Worm (Caenorhabditis elegans) whole organism, L4 larva: Measurements from ENCODE around the gene ZC155.2.

Experiments
- F10B5.3 ChIP-seq: sonication (generic microtip); optimal IDR thresholded peaks from 2 replicates; lab custom pipeline; 2016; ENCODE audit warnings: mild to moderate bottlenecking, missing genetic modification characterization, missing compliant biosample characterization
- F26F4.8 ChIP-seq: fragments of 200-800 bp; sonication (Bioruptor generic); conservative IDR thresholded peaks from 2 replicates; pipeline ENCODE4 v1.3.6; 2022; ENCODE audit warnings: missing genetic modification characterization, missing compliant biosample characterization
- F44E2.7 ChIP-seq: fragments of 200-800 bp; sonication (Bioruptor generic); IDR thresholded peaks from 2 replicates; pipeline ENCODE4 v2.1.2; 2022; ENCODE audit warnings: missing genetic modification characterization, missing compliant biosample characterization
- T26A8.4 ChIP-seq: fragments of 200-800 bp; sonication (Bioruptor generic); IDR thresholded peaks from 2 replicates; pipeline ENCODE4 v1.3.6; 2022; ENCODE audit warnings: missing genetic modification characterization, missing compliant biosample characterization
- Y105C5A.15 ChIP-seq: fragments of 200-800 bp; sonication (Bioruptor generic); IDR thresholded peaks from 2 replicates; pipeline ENCODE4 v1.3.6; 2022; ENCODE audit warnings: missing genetic modification characterization, missing compliant biosample characterization
- Y5F2A.4 ChIP-seq: fragments of 200-800 bp; sonication (Bioruptor generic); optimal IDR thresholded peaks from 2 replicates; lab custom pipeline; 2018; ENCODE audit warnings: mild to moderate bottlenecking, missing genetic modification characterization, missing compliant biosample characterization
- ZK337.2 ChIP-seq: fragments of 200-800 bp; sonication (Bioruptor generic); IDR thresholded peaks from 2 replicates; pipeline ENCODE4 v1.3.6; 2022; ENCODE audit warnings: missing genetic modification reagents, missing genetic modification characterization, missing compliant biosample characterization
- ZK546.5 ChIP-seq, 2 experiments: sonication (generic microtip); optimal IDR thresholded peaks; 2 replicates each; lab custom pipeline; 2017; ENCODE audit warnings: missing biosample characterization in 2 of 2, missing genetic modification characterization in 2 of 2
- aly-2 ChIP-seq: sonication (generic microtip); optimal IDR thresholded peaks from 2 replicates; lab custom pipeline; 2018; ENCODE audit warnings: missing biosample characterization, missing genetic modification characterization
- ama-1 ChIP-seq: fragments of 150-350 bp; optimal IDR thresholded peaks from 2 replicates; lab custom pipeline; 2014; ENCODE audit warnings: inconsistent platforms, mixed read lengths
- arid-1 ChIP-seq: fragments of 200-800 bp; sonication (Bioruptor generic); conservative IDR thresholded peaks from 2 replicates; pipeline ENCODE4 v1.3.6; 2022; ENCODE audit warnings: missing genetic modification reagents, missing genetic modification characterization, missing compliant biosample characterization
- ceh-28 ChIP-seq: fragments of 150-350 bp; optimal IDR thresholded peaks from 2 replicates; lab custom pipeline; 2014; ENCODE audit warnings: missing biosample characterization, missing genetic modification reagents, missing genetic modification characterization
- ceh-32 ChIP-seq: sonication (generic microtip); optimal IDR thresholded peaks from 2 replicates; lab custom pipeline; 2016; ENCODE audit warnings: mild to moderate bottlenecking, missing genetic modification characterization, missing compliant biosample characterization; ENCODE audit not compliant: poor library complexity
- ceh-44 ChIP-seq: fragments of 200-800 bp; sonication (Bioruptor generic); IDR thresholded peaks from 2 replicates; pipeline ENCODE4 v1.3.6; 2022; ENCODE audit warnings: missing genetic modification reagents, missing genetic modification characterization, missing compliant biosample characterization
- ceh-82 ChIP-seq: sonication (generic microtip); optimal IDR thresholded peaks from 2 replicates; lab custom pipeline; 2017; ENCODE audit warnings: missing biosample characterization, missing genetic modification characterization
- ces-1 ChIP-seq: fragments of 150-350 bp; sonication (generic microtip); optimal IDR thresholded peaks from 4 replicates; lab custom pipeline; 2014; ENCODE audit warnings: missing biosample characterization, missing genetic modification reagents, missing genetic modification characterization
- cey-2 ChIP-seq: sonication (generic microtip); optimal IDR thresholded peaks from 3 replicates; lab custom pipeline; 2017; ENCODE audit warnings: missing genetic modification characterization, mild to moderate bottlenecking, missing compliant biosample characterization, antibody characterized with exemption, borderline replicate concordance; ENCODE audit not compliant: insufficient read depth
- daf-12 ChIP-seq: fragments of 150-350 bp; optimal IDR thresholded peaks from 2 replicates; lab custom pipeline; 2014; ENCODE audit warnings: missing biosample characterization, missing genetic modification reagents, missing genetic modification characterization
- daf-19 ChIP-seq: fragments of 200-800 bp; sonication (Bioruptor generic); conservative IDR thresholded peaks from 2 replicates; pipeline ENCODE4 v1.3.6; 2022; ENCODE audit warnings: missing genetic modification characterization, missing compliant biosample characterization
- daf-8 ChIP-seq: fragments of 200-800 bp; sonication (Bioruptor generic); IDR thresholded peaks from 2 replicates; pipeline ENCODE4 v1.3.6; 2022; ENCODE audit warnings: missing genetic modification characterization, missing compliant biosample characterization
- dmd-6 ChIP-seq: fragments of 200-800 bp; sonication (Bioruptor generic); IDR thresholded peaks from 2 replicates; pipeline ENCODE4 v1.3.6; 2022; ENCODE audit warnings: missing genetic modification reagents, missing genetic modification characterization, missing compliant biosample characterization
- egl-43 ChIP-seq: fragments of 200-800 bp; sonication (Bioruptor generic); IDR thresholded peaks from 2 replicates; pipeline ENCODE4 v1.3.6; 2022; ENCODE audit warnings: missing genetic modification reagents, missing genetic modification characterization, missing compliant biosample characterization
- fkh-10 ChIP-seq: fragments of 150-350 bp; optimal IDR thresholded peaks from 2 replicates; lab custom pipeline; 2014; ENCODE audit warnings: missing biosample characterization, missing genetic modification reagents, missing genetic modification characterization
- fos-1 ChIP-seq: fragments of 150-350 bp; optimal IDR thresholded peaks from 2 replicates; lab custom pipeline; 2014; ENCODE audit warnings: missing biosample characterization, missing genetic modification characterization
- gei-8 ChIP-seq: fragments of 200-800 bp; sonication (Bioruptor generic); optimal IDR thresholded peaks from 2 replicates; lab custom pipeline; 2018; ENCODE audit warnings: mild to moderate bottlenecking, missing genetic modification characterization, missing compliant biosample characterization
- hlh-11 ChIP-seq: fragments of 200-800 bp; sonication (Bioruptor generic); optimal IDR thresholded peaks from 2 replicates; lab custom pipeline; 2018; ENCODE audit warnings: mild to moderate bottlenecking, missing genetic modification characterization, missing compliant biosample characterization
- hlh-30 ChIP-seq: sonication (generic microtip); optimal IDR thresholded peaks from 2 replicates; lab custom pipeline; 2017; ENCODE audit warnings: antibody characterized with exemption, mild to moderate bottlenecking, missing genetic modification characterization, missing compliant biosample characterization; ENCODE audit not compliant: insufficient read depth
- lin-13 ChIP-seq: fragments of 150-350 bp; optimal IDR thresholded peaks from 2 replicates; lab custom pipeline; 2014; ENCODE audit warnings: missing biosample characterization, missing genetic modification reagents, missing genetic modification characterization
- lin-29 ChIP-seq: fragments of 200-800 bp; sonication (Bioruptor generic); IDR thresholded peaks from 2 replicates; pipeline ENCODE4 v1.3.6; 2022; ENCODE audit warnings: missing genetic modification reagents, missing genetic modification characterization, missing compliant biosample characterization
- lin-38 ChIP-seq: fragments of 200-800 bp; sonication (Bioruptor generic); IDR thresholded peaks from 2 replicates; pipeline ENCODE4 v1.3.6; 2022; ENCODE audit warnings: missing genetic modification reagents, missing genetic modification characterization, missing compliant biosample characterization
- lir-3 ChIP-seq: sonication (generic microtip); optimal IDR thresholded peaks from 2 replicates; lab custom pipeline; 2016; ENCODE audit warnings: mild to moderate bottlenecking, missing genetic modification characterization, missing compliant biosample characterization
- lsy-2 ChIP-seq, 2 experiments: fragments of 150-350 bp in 1 of 2; sonication (generic microtip) in 1 of 2; optimal IDR thresholded peaks; 2 replicates each; lab custom pipeline; 2014 to 2017; ENCODE audit warnings: missing biosample characterization in 2 of 2, missing genetic modification characterization in 2 of 2
- madf-9 ChIP-seq: fragments of 200-800 bp; sonication (Bioruptor generic); conservative IDR thresholded peaks from 2 replicates; pipeline ENCODE4 v1.3.6; 2022; ENCODE audit warnings: missing genetic modification reagents, missing genetic modification characterization, missing compliant biosample characterization
- mdl-1 ChIP-seq, 2 experiments: fragments of 150-350 bp in 1 of 2; sonication (generic microtip) in 1 of 2; optimal IDR thresholded peaks; 2 replicates each; lab custom pipeline; 2014 to 2017; ENCODE audit warnings: missing biosample characterization in 2 of 2, missing genetic modification characterization in 2 of 2
- mep-1 ChIP-seq: fragments of 150-350 bp; sonication (generic microtip); optimal IDR thresholded peaks from 3 replicates; lab custom pipeline; 2014; ENCODE audit warnings: missing biosample characterization, missing genetic modification characterization
- nhr-11 ChIP-seq: fragments of 150-350 bp; optimal IDR thresholded peaks from 2 replicates; lab custom pipeline; 2014; ENCODE audit warnings: missing biosample characterization, missing genetic modification characterization
- nhr-111 ChIP-seq: fragments of 200-800 bp; sonication (Bioruptor generic); optimal IDR thresholded peaks from 2 replicates; lab custom pipeline; 2018; ENCODE audit warnings: mild to moderate bottlenecking, missing genetic modification characterization, missing compliant biosample characterization
- nhr-237 ChIP-seq: sonication (generic microtip); optimal IDR thresholded peaks from 2 replicates; lab custom pipeline; 2017; ENCODE audit warnings: missing biosample characterization, missing genetic modification characterization
- nhr-28 ChIP-seq: fragments of 150-350 bp; optimal IDR thresholded peaks from 2 replicates; lab custom pipeline; 2014; ENCODE audit warnings: missing biosample characterization, missing genetic modification characterization
- php-3 ChIP-seq: fragments of 200-800 bp; sonication (Bioruptor generic); IDR thresholded peaks from 2 replicates; pipeline ENCODE4 v1.3.6; 2022; ENCODE audit warnings: missing genetic modification reagents, missing genetic modification characterization, missing compliant biosample characterization
- pqm-1 ChIP-seq: sonication (generic microtip); optimal IDR thresholded peaks from 2 replicates; lab custom pipeline; 2017; ENCODE audit warnings: missing biosample characterization, missing genetic modification characterization
- saeg-2 ChIP-seq: fragments of 200-800 bp; sonication (Bioruptor generic); IDR thresholded peaks from 2 replicates; pipeline ENCODE4 v1.3.6; 2022; ENCODE audit warnings: missing genetic modification reagents, missing genetic modification characterization, missing compliant biosample characterization
- sdz-12 ChIP-seq: fragments of 200-800 bp; sonication (Bioruptor generic); optimal IDR thresholded peaks from 2 replicates; lab custom pipeline; 2018; ENCODE audit warnings: mild to moderate bottlenecking, missing genetic modification characterization, missing compliant biosample characterization
- snpc-4 ChIP-seq: fragments of 150-350 bp; optimal IDR thresholded peaks from 2 replicates; lab custom pipeline; 2014; ENCODE audit warnings: missing biosample characterization, missing genetic modification characterization
- tag-97 ChIP-seq: fragments of 200-800 bp; sonication (Bioruptor generic); IDR thresholded peaks from 2 replicates; pipeline ENCODE4 v1.3.6; 2022; ENCODE audit warnings: missing genetic modification characterization, missing compliant biosample characterization
- tra-1 ChIP-seq: fragments of 200-800 bp; sonication (Bioruptor generic); IDR thresholded peaks from 2 replicates; pipeline ENCODE4 v1.3.6; 2022; ENCODE audit warnings: missing genetic modification reagents, missing genetic modification characterization, missing compliant biosample characterization
- unc-130 ChIP-seq: sonication (generic microtip); optimal IDR thresholded peaks from 2 replicates; lab custom pipeline; 2016; ENCODE audit warnings: missing genetic modification reagents, missing genetic modification characterization, missing compliant biosample characterization
- unc-39 ChIP-seq: sonication (generic microtip); optimal IDR thresholded peaks from 2 replicates; lab custom pipeline; 2017; ENCODE audit warnings: missing biosample characterization, missing genetic modification characterization
- unc-62 ChIP-seq, 3 experiments: fragments of 150-350 bp in 1 of 3; sonication (generic microtip); optimal IDR thresholded peaks in 2 of 3; peaks in 1 of 3; 1 replicate in 1 of 3; 2 replicates in 2 of 3; lab custom pipeline; 2014 to 2017; ENCODE audit warnings: missing biosample characterization in 3 of 3, missing genetic modification characterization in 3 of 3, missing genetic modification reagents in 3 of 3, missing genotype in 1 of 3
- zag-1 ChIP-seq: fragments of 150-350 bp; optimal IDR thresholded peaks from 2 replicates; lab custom pipeline; 2014; ENCODE audit warnings: missing biosample characterization, missing genetic modification characterization
- zip-2 ChIP-seq: fragments of 150-350 bp; optimal IDR thresholded peaks from 2 replicates; lab custom pipeline; 2014; ENCODE audit warnings: missing biosample characterization, missing genetic modification characterization
- ztf-7 ChIP-seq: fragments of 150-350 bp; optimal IDR thresholded peaks from 2 replicates; lab custom pipeline; 2014; ENCODE audit warnings: missing biosample characterization, missing genetic modification characterization

ZC155.2 gene

ce11 chrIII:5230415-5230814 is 11.6 kb downstream of the ZC155.2 start, which contains the start of gene prmt-5 (continued):
- TF ChIP-seq mdl-1 (tag; optimal IDR thresholded peaks at IDR 0.05; lab: Kevin White, UChicago) (no peak), nhr-237 (tag; lab: Kevin White, UChicago) (no peak), cey-2 (tag; lab: Kevin White, UChicago) (no peak), saeg-2 (no peak), ama-1 (lab: Kevin White, UChicago) (peak; percentile 93), unc-62 (GFP tag; optimal IDR thresholded peaks at IDR 0.05 in 1 of 2; lab: Kevin White, UChicago) (no peak), unc-62 (tag; optimal IDR thresholded peaks at IDR 0.05; lab: Kevin White, UChicago) (no peak), madf-9 (GFP tag; lab: Robert Waterston, UW) (0 out of 2 replicates have a peak, but pooled peaks have one; percentile 6), sdz-12 (peak; percentile 48), ces-1 (GFP tag; lab: Kevin White, UChicago) (no peak), unc-130 (peak; percentile 45), tra-1 (GFP tag; lab: Robert Waterston, UW) (peak; percentile 67), Y5F2A.4 (GFP tag; lab: Kevin White, UChicago) (peak; percentile 47), daf-8 (GFP tag; lab: Robert Waterston, UW) (no peak), gei-8 (GFP tag; lab: Kevin White, UChicago) (peak; percentile 79), dmd-6 (GFP tag; lab: Robert Waterston, UW) (peak; percentile 29), tag-97 (GFP tag; lab: Robert Waterston, UW) (no peak), lin-29 (GFP tag; lab: Robert Waterston, UW) (no peak), fkh-10 (GFP tag; lab: Kevin White, UChicago) (no peak), Y105C5A.15 (GFP tag; lab: Robert Waterston, UW) (peak; percentile 76), nhr-111 (GFP tag; lab: Kevin White, UChicago) (peak; percentile 62), ceh-28 (no peak), unc-39 (tag; lab: Kevin White, UChicago) (no peak), mep-1 (peak; percentile 47), aly-2 (tag; lab: Kevin White, UChicago) (no peak), egl-43 (peak; percentile 72; the same call in 1 of the 2 replicates), fos-1 (tag; lab: Kevin White, UChicago) (no peak), arid-1 (GFP tag; lab: Robert Waterston, UW) (peak; percentile 85), pqm-1 (no peak), nhr-11 (tag; lab: Kevin White, UChicago) (no peak), ceh-32 (no peak), F44E2.7 (GFP tag; lab: Robert Waterston, UW) (0 out of 2 replicates have a peak, but pooled peaks have one; percentile 4), zip-2 (tag; lab: Kevin White, UChicago) (no peak), hlh-11 (tag; lab: Kevin White, UChicago) (peak; percentile 51), ZK337.2 (GFP tag; lab: Robert Waterston, UW) (no peak), lin-13 (GFP tag; lab: Kevin White, UChicago) (no peak), lir-3 (tag; lab: Kevin White, UChicago) (no peak), ZK546.5 (tag; optimal IDR thresholded peaks at IDR 0.05; lab: Kevin White, UChicago) (no peak), ceh-82 (tag; lab: Kevin White, UChicago) (no peak), daf-12 (tag; lab: Kevin White, UChicago) (no peak), F10B5.3 (tag; lab: Kevin White, UChicago) (no peak), nhr-28 (tag; lab: Kevin White, UChicago) (peak; percentile 2), snpc-4 (tag; lab: Kevin White, UChicago) (no peak), lin-38 (GFP tag; lab: Robert Waterston, UW) (peak; percentile 79), daf-19 (GFP tag; lab: Robert Waterston, UW) (no peak), ceh-44 (GFP tag; lab: Robert Waterston, UW) (no peak), hlh-30 (tag; lab: Kevin White, UChicago) (no peak), T26A8.4 (GFP tag; lab: Robert Waterston, UW) (peak; percentile 65), php-3 (GFP tag; lab: Robert Waterston, UW) (no peak), F26F4.8 (no peak), zag-1 (tag; lab: Kevin White, UChicago) (no peak), ztf-7 (tag; lab: Kevin White, UChicago) (no peak), lsy-2 (tag; optimal IDR thresholded peaks at IDR 0.05; lab: Kevin White, UChicago) (peak in 1 of 2 experiments; percentile 54)
